Fruit fly (Drosophila melanogaster) whole organism, wandering third instar larva: ENCODE data around the gene CG9106.

ENCODE experiments used
- Abd-B ChIP-seq: fragments of >200 bp; optimal IDR thresholded peaks from 2 replicates; lab custom pipeline; 2017; ENCODE audit warnings: missing biosample characterization, missing genetic modification characterization
- CG32264 ChIP-seq: fragments of 200-800 bp; sonication (Bioruptor generic); optimal IDR thresholded peaks from 2 replicates; lab custom pipeline; 2016; ENCODE audit warnings: missing biosample characterization, missing genetic modification characterization
- CG9705 ChIP-seq: fragments of 200-800 bp; sonication (Bioruptor generic); optimal IDR thresholded peaks from 2 replicates; lab custom pipeline; 2018; ENCODE audit warnings: missing biosample characterization, mild to moderate bottlenecking, missing genetic modification characterization
- CrebA ChIP-seq: fragments of 200-800 bp; sonication (Bioruptor generic); optimal IDR thresholded peaks from 2 replicates; lab custom pipeline; 2016; ENCODE audit warnings: missing biosample characterization, mild to moderate bottlenecking, missing genetic modification characterization, borderline replicate concordance
- Dfd ChIP-seq: fragments of >200 bp; optimal IDR thresholded peaks from 2 replicates; lab custom pipeline; 2017; ENCODE audit warnings: missing biosample characterization, missing genetic modification characterization
- Dif ChIP-seq: fragments of 200-275, 200-300 bp; sonication (Bioruptor generic); optimal IDR thresholded peaks from 2 replicates; lab custom pipeline; 2018; ENCODE audit warnings: missing biosample characterization, missing genetic modification characterization; ENCODE audit not compliant: partially characterized antibody
- GATAd ChIP-seq: sonication (Bioruptor generic); optimal IDR thresholded peaks from 2 replicates; lab custom pipeline; 2016; ENCODE audit warnings: missing biosample characterization, missing genetic modification characterization
- HLH106 ChIP-seq: fragments of 200-800 bp; optimal IDR thresholded peaks from 3 replicates; lab custom pipeline; 2019; ENCODE audit warnings: missing biosample characterization, mild to moderate bottlenecking, missing genetic modification characterization, moderate library complexity
- Hnf4 ChIP-seq: fragments of 200-800 bp; sonication (Bioruptor generic); optimal IDR thresholded peaks from 2 replicates; lab custom pipeline; 2016; ENCODE audit warnings: missing biosample characterization, mild to moderate bottlenecking, missing genetic modification characterization
- Hr78 ChIP-seq: fragments of >200 bp; optimal IDR thresholded peaks from 2 replicates; lab custom pipeline; 2017; ENCODE audit warnings: missing biosample characterization, missing genetic modification characterization
- Hr83 ChIP-seq: fragments of 200-300 bp; sonication (Bioruptor generic); optimal IDR thresholded peaks from 2 replicates; lab custom pipeline; 2016; ENCODE audit warnings: missing biosample characterization, mild to moderate bottlenecking, missing genetic modification characterization, moderate library complexity; ENCODE audit not compliant: poor library complexity, severe bottlenecking
- Jra ChIP-seq: sonication (Bioruptor generic); optimal IDR thresholded peaks from 2 replicates; lab custom pipeline; 2016; ENCODE audit warnings: missing biosample characterization, missing genetic modification characterization
- Mio ChIP-seq: sonication (Bioruptor generic); optimal IDR thresholded peaks from 2 replicates; lab custom pipeline; 2016; ENCODE audit warnings: missing biosample characterization, missing genetic modification characterization
- Myc ChIP-seq: fragments of >200 bp; optimal IDR thresholded peaks from 2 replicates; lab custom pipeline; 2017
- N ChIP-seq: fragments of >200 bp; optimal IDR thresholded peaks from 2 replicates; lab custom pipeline; 2018; ENCODE audit warnings: missing biosample characterization, missing external identifiers, missing genetic modification characterization
- OdsH ChIP-seq: fragments of 200-800 bp; sonication (Bioruptor generic); optimal IDR thresholded peaks from 2 replicates; lab custom pipeline; 2016; ENCODE audit warnings: missing biosample characterization, mild to moderate bottlenecking, missing genetic modification characterization
- Rel ChIP-seq, 2 experiments: fragments of 200-800 bp; sonication (Bioruptor generic) in 1 of 2; optimal IDR thresholded peaks; 2 replicates in 1 of 2; 3 replicates in 1 of 2; lab custom pipeline; 2016 to 2019; ENCODE audit warnings: mild to moderate bottlenecking in 2 of 2, missing biosample characterization in 2 of 2, missing genetic modification characterization in 2 of 2, moderate library complexity in 1 of 2
- Sp1 ChIP-seq: fragments of 200-800 bp; sonication (Bioruptor generic); optimal IDR thresholded peaks from 3 replicates; lab custom pipeline; 2019; ENCODE audit warnings: missing biosample characterization, mild to moderate bottlenecking, missing genetic modification characterization, moderate library complexity
- Vsx2 ChIP-seq: fragments of 200-300, 225-300 bp; sonication (Bioruptor generic); optimal IDR thresholded peaks from 2 replicates; lab custom pipeline; 2018; ENCODE audit warnings: missing biosample characterization, missing genetic modification characterization; ENCODE audit not compliant: partially characterized antibody
- br ChIP-seq: fragments of 200-800 bp; sonication (Bioruptor generic); optimal IDR thresholded peaks from 2 replicates; lab custom pipeline; 2016; ENCODE audit warnings: missing biosample characterization, missing genetic modification characterization
- brk ChIP-seq: fragments of 200-800 bp; sonication (Bioruptor generic); optimal IDR thresholded peaks from 2 replicates; lab custom pipeline; 2016; ENCODE audit warnings: missing biosample characterization, mild to moderate bottlenecking, missing genetic modification characterization
- dl ChIP-seq, 2 experiments: fragments of 175-275, 200-275 bp in 1 of 2; fragments of 200-275 bp in 1 of 2; sonication (Bioruptor generic); optimal IDR thresholded peaks; lab custom pipeline; 2018; ENCODE audit warnings: mild to moderate bottlenecking in 2 of 2, missing biosample characterization in 2 of 2, missing genetic modification characterization in 2 of 2, moderate library complexity in 2 of 2; ENCODE audit not compliant: partially characterized antibody in 2 of 2, insufficient read depth in 1 of 2
- dmrt93B ChIP-seq: fragments of 200-800 bp; sonication (Bioruptor generic); optimal IDR thresholded peaks from 2 replicates; lab custom pipeline; 2018; ENCODE audit warnings: missing biosample characterization, mild to moderate bottlenecking, missing genetic modification characterization
- ey ChIP-seq: fragments of 200-800 bp; sonication (Bioruptor generic); optimal IDR thresholded peaks from 2 replicates; lab custom pipeline; 2016; ENCODE audit warnings: missing biosample characterization, missing genetic modification characterization
- foxo ChIP-seq, 2 experiments: fragments of 200-800 bp; sonication (Bioruptor generic); optimal IDR thresholded peaks; 2 replicates in 1 of 2; 3 replicates in 1 of 2; lab custom pipeline; 2016 to 2017; ENCODE audit warnings: missing biosample characterization in 2 of 2, missing genetic modification characterization in 2 of 2
- fru ChIP-seq: fragments of 200-800 bp; sonication (Bioruptor generic); optimal IDR thresholded peaks from 3 replicates; lab custom pipeline; 2016; ENCODE audit warnings: missing biosample characterization, mild to moderate bottlenecking, missing genetic modification characterization
- h ChIP-seq: fragments of 200-800 bp; sonication (Bioruptor generic); optimal IDR thresholded peaks from 3 replicates; lab custom pipeline; 2016; ENCODE audit warnings: missing biosample characterization, mild to moderate bottlenecking, missing genetic modification characterization
- jim ChIP-seq: fragments of 175-275, 200-325 bp; sonication (Bioruptor generic); optimal IDR thresholded peaks from 2 replicates; lab custom pipeline; 2016; ENCODE audit warnings: missing biosample characterization, mild to moderate bottlenecking, missing genetic modification characterization
- lola ChIP-seq: fragments of >200 bp; optimal IDR thresholded peaks from 2 replicates; lab custom pipeline; 2017; ENCODE audit warnings: missing biosample characterization, missing genetic modification characterization
- pan ChIP-seq: fragments of >200 bp; optimal IDR thresholded peaks from 2 replicates; lab custom pipeline; 2017
- psq ChIP-seq: fragments of 200-800 bp; sonication (Bioruptor generic); optimal IDR thresholded peaks from 3 replicates; lab custom pipeline; 2017; ENCODE audit warnings: missing biosample characterization, mild to moderate bottlenecking, missing genetic modification characterization, moderate library complexity
- rgr ChIP-seq: fragments of 200-800 bp; sonication (Bioruptor generic); optimal IDR thresholded peaks from 3 replicates; lab custom pipeline; 2016; ENCODE audit warnings: missing biosample characterization, mild to moderate bottlenecking, missing genetic modification characterization
- sage ChIP-seq: fragments of 200-800 bp; sonication (Bioruptor generic); optimal IDR thresholded peaks from 2 replicates; lab custom pipeline; 2016; ENCODE audit warnings: missing biosample characterization, mild to moderate bottlenecking, missing genetic modification characterization
- sv ChIP-seq: fragments of 200-800 bp; sonication (Bioruptor generic); optimal IDR thresholded peaks from 3 replicates; lab custom pipeline; 2016; ENCODE audit warnings: missing biosample characterization, missing genetic modification characterization
- tai ChIP-seq: sonication (Bioruptor generic); optimal IDR thresholded peaks from 2 replicates; lab custom pipeline; 2016; ENCODE audit warnings: missing biosample characterization, missing genetic modification characterization
- usp ChIP-seq: fragments of >200 bp; optimal IDR thresholded peaks from 2 replicates; lab custom pipeline; 2017; ENCODE audit warnings: missing biosample characterization, missing genetic modification characterization
- woc ChIP-seq: sonication (Bioruptor generic); optimal IDR thresholded peaks from 2 replicates; lab custom pipeline; 2016; ENCODE audit warnings: missing biosample characterization, mild to moderate bottlenecking, missing genetic modification characterization

Gene CG9106

dm6 chrX:15319290-15319689, 47.1 kb upstream of the CG9106 start, which contains the start of gene Top1 (continued):
- peak; percentile 32 for TF ChIP-seq Hr83 (GFP tag; lab: Kevin White, UChicago)
- TF ChIP-seq rgr, result peak; percentile 49
- TF ChIP-seq woc (GFP tag; lab: Kevin White, UChicago), result peak; percentile 51
- TF ChIP-seq brk (GFP tag; lab: Kevin White, UChicago), result no peak
- TF ChIP-seq h (GFP tag; lab: Kevin White, UChicago), result peak; percentile 31
- TF ChIP-seq CrebA (GFP tag; lab: Kevin White, UChicago), result no peak
- TF ChIP-seq pan, result no peak
- TF ChIP-seq Dif (GFP tag; lab: Kevin White, UChicago), result no peak
- TF ChIP-seq sage (GFP tag; lab: Kevin White, UChicago), result no peak
- no peak for TF ChIP-seq sv (GFP tag; lab: Kevin White, UChicago)

dm6 chrX:15313829-15314324, 41.7 kb upstream of the CG9106 start:
- no peak for TF ChIP-seq Hnf4
- no peak for TF ChIP-seq Mio (GFP tag; lab: Kevin White, UChicago)
- TF ChIP-seq N (GFP tag; lab: Kevin White, UChicago), result no peak
- no peak for TF ChIP-seq Vsx2 (GFP tag; lab: Kevin White, UChicago)
- peak; percentile 59 for TF ChIP-seq Dfd
- TF ChIP-seq GATAd (GFP tag; lab: Kevin White, UChicago), result no peak
- no peak for TF ChIP-seq tai (GFP tag; lab: Kevin White, UChicago)

DNA sequence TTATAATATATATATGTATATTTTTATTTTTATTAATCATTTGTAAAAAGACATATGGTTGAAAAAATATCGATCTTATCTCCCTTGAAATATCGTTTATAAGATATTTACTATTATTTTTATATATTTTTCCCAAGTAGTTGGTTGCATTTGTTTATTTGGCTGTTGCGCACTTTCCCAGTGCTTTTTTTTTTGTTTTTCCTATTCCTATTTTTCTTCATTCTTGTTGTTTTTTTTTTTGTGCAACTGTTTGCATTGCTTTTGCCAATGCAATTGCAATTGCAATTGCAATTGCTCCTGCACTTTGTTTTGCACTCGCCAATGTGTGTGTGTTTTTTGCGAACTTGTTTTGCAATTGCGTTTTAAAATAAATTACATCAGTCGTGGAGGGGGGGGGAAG, 41.2 kb upstream of the CG9106 start:
- TF ChIP-seq CG32264 (GFP tag; lab: Kevin White, UChicago), result no peak
- no peak for TF ChIP-seq Mio (GFP tag; lab: Kevin White, UChicago)

- TF ChIP-seq CrebA (GFP tag; lab: Kevin White, UChicago) (no peak), foxo (GFP tag; optimal IDR thresholded peaks at IDR 0.05; lab: Kevin White, UChicago) (no peak), Hr83 (GFP tag; lab: Kevin White, UChicago) (no peak), Sp1 (GFP tag; lab: Kevin White, UChicago) (no peak), psq (GFP tag; lab: Kevin White, UChicago) (no peak), Hr78 (GFP tag; lab: Kevin White, UChicago) (no peak), HLH106 (tag; lab: Kevin White, UChicago) (no peak), OdsH (GFP tag; lab: Kevin White, UChicago) (no peak), Rel (GFP tag; optimal IDR thresholded peaks at IDR 0.05; lab: Kevin White, UChicago) (no peak), Rel (tag; optimal IDR thresholded peaks at IDR 0.05; lab: Kevin White, UChicago) (no peak), Mio (GFP tag; lab: Kevin White, UChicago) (no peak), Dfd (no peak), lola (GFP tag; lab: Kevin White, UChicago) (no peak), Jra (no peak), Vsx2 (GFP tag; lab: Kevin White, UChicago) (no peak), tai (GFP tag; lab: Kevin White, UChicago) (no peak), Abd-B (GFP tag; lab: Kevin White, UChicago) (no peak), jim (GFP tag; lab: Kevin White, UChicago) (no peak), brk (GFP tag; lab: Kevin White, UChicago) (no peak), br (no peak)
These were observed 40.6 kb upstream of the CG9106 start for dm6 chrX:15312882-15313154.

dm6 chrX:15312074-15312881, 40.1 kb upstream of the CG9106 start:
- TF ChIP-seq lola (GFP tag; lab: Kevin White, UChicago), result no peak
- no peak for TF ChIP-seq tai (GFP tag; lab: Kevin White, UChicago)
- peak in 1 of 2 experiments; percentile 17 for TF ChIP-seq foxo (GFP tag; optimal IDR thresholded peaks at IDR 0.05; lab: Kevin White, UChicago)
- no peak for TF ChIP-seq Hnf4
- TF ChIP-seq ey (GFP tag; lab: Kevin White, UChicago), result no peak
- no peak for TF ChIP-seq dmrt93B (GFP tag; lab: Kevin White, UChicago)
- TF ChIP-seq dl (GFP tag; optimal IDR thresholded peaks at IDR 0.05; lab: Kevin White, UChicago; ENCODE audit: insufficient read depth in 1 of 2, partially characterized antibody in 2 of 2), result no peak
- TF ChIP-seq sage (GFP tag; lab: Kevin White, UChicago), result no peak
- peak; percentile 73 for TF ChIP-seq pan
- TF ChIP-seq Abd-B (GFP tag; lab: Kevin White, UChicago), result no peak
- no peak for TF ChIP-seq CG32264 (GFP tag; lab: Kevin White, UChicago)
- TF ChIP-seq rgr, result no peak
- no peak for TF ChIP-seq sv (GFP tag; lab: Kevin White, UChicago)
- TF ChIP-seq fru, result no peak
- TF ChIP-seq Hr83 (GFP tag; lab: Kevin White, UChicago), result no peak
- TF ChIP-seq GATAd (GFP tag; lab: Kevin White, UChicago), result no peak
- no peak for TF ChIP-seq OdsH (GFP tag; lab: Kevin White, UChicago)
- no peak for TF ChIP-seq CG9705 (GFP tag; lab: Kevin White, UChicago)
- TF ChIP-seq Sp1 (GFP tag; lab: Kevin White, UChicago), result peak; percentile 5
- peak; percentile 98 for TF ChIP-seq Dfd
- no peak for TF ChIP-seq jim (GFP tag; lab: Kevin White, UChicago)
- TF ChIP-seq HLH106 (tag; lab: Kevin White, UChicago), result peak; percentile 20
- TF ChIP-seq Dif (GFP tag; lab: Kevin White, UChicago), result no peak
- TF ChIP-seq usp (GFP tag; lab: Kevin White, UChicago), result no peak
- TF ChIP-seq N (GFP tag; lab: Kevin White, UChicago), result peak; percentile 46
- no peak for TF ChIP-seq Myc (lab: Kevin White, UChicago)
